Fruit fly (Drosophila melanogaster) whole organism, embryonic: ENCODE results near the gene mtsh.
A peak's percentile ranks its signal among the peaks of the same experiment; 100 is the strongest.

Source experiments
- Asciz ChIP-seq: fragments of 200-800 bp; sonication (Bioruptor generic); optimal IDR thresholded peaks from 2 replicates; lab custom pipeline; 2017; ENCODE audit warnings: missing biosample characterization, mild to moderate bottlenecking, missing genetic modification characterization, missing genetic modification reagents
- Atf-2 ChIP-seq: fragments of 200-800 bp; sonication (Bioruptor generic); optimal IDR thresholded peaks from 2 replicates; lab custom pipeline; 2016; ENCODE audit warnings: missing biosample characterization, missing genetic modification characterization
- Bteb2 ChIP-seq: fragments of 200-800 bp; sonication (Bioruptor generic); optimal IDR thresholded peaks from 2 replicates; lab custom pipeline; 2016; ENCODE audit warnings: missing biosample characterization, missing genetic modification characterization
- CG10654 ChIP-seq: fragments of 200-800 bp; sonication (Bioruptor generic); optimal IDR thresholded peaks from 2 replicates; lab custom pipeline; 2016; ENCODE audit warnings: missing biosample characterization, missing genetic modification characterization
- CG12155 ChIP-seq: fragments of 200-800 bp; sonication (Bioruptor generic); optimal IDR thresholded peaks from 3 replicates; lab custom pipeline; 2016; ENCODE audit warnings: missing biosample characterization, missing genetic modification characterization
- CG13424 ChIP-seq: fragments of 200-800 bp; sonication (Bioruptor generic); optimal IDR thresholded peaks from 2 replicates; lab custom pipeline; 2019; ENCODE audit warnings: missing biosample characterization, mild to moderate bottlenecking, missing genetic modification characterization, moderate library complexity
- CG15514 ChIP-seq: fragments of 200-800 bp; sonication (Bioruptor generic); optimal IDR thresholded peaks from 3 replicates; lab custom pipeline; 2017; ENCODE audit warnings: missing biosample characterization, missing genetic modification characterization, mild to moderate bottlenecking, moderate library complexity, missing genetic modification reagents
- CG16815 ChIP-seq: fragments of 200-800 bp; sonication (Bioruptor generic); optimal IDR thresholded peaks from 3 replicates; lab custom pipeline; 2017; ENCODE audit warnings: missing biosample characterization, mild to moderate bottlenecking, missing genetic modification characterization
- CG17361 ChIP-seq: fragments of 200-800 bp; sonication (Bioruptor generic); IDR thresholded peaks from 3 replicates; pipeline ENCODE4 v1.3.6; 2022; ENCODE audit warnings: missing biosample characterization, missing genetic modification characterization
- CG18011 ChIP-seq: fragments of 200-800 bp; sonication (Bioruptor generic); optimal IDR thresholded peaks from 2 replicates; lab custom pipeline; 2017; ENCODE audit warnings: missing biosample characterization, missing genetic modification characterization, mild to moderate bottlenecking, moderate library complexity, missing genotype
- CG2129 ChIP-seq: fragments of 200-800 bp; sonication (Bioruptor generic); IDR thresholded peaks from 2 replicates; pipeline ENCODE4 v1.3.6; 2022; ENCODE audit warnings: missing biosample characterization, missing genetic modification characterization; ENCODE audit not compliant: partially characterized antibody
- CG2202 ChIP-seq: fragments of 200-800 bp; sonication (Bioruptor generic); optimal IDR thresholded peaks from 2 replicates; lab custom pipeline; 2018; ENCODE audit warnings: missing biosample characterization, mild to moderate bottlenecking, missing genetic modification characterization
- CG2678 ChIP-seq: fragments of 200-800 bp; sonication (Bioruptor generic); optimal IDR thresholded peaks from 3 replicates; lab custom pipeline; 2019; ENCODE audit warnings: missing biosample characterization, mild to moderate bottlenecking, missing genetic modification characterization, moderate library complexity
- CG2889 ChIP-seq: fragments of 200-800 bp; sonication (Bioruptor generic); IDR thresholded peaks from 3 replicates; pipeline ENCODE4 v1.3.6; 2022; ENCODE audit warnings: missing biosample characterization, missing genetic modification characterization
- CG32772 ChIP-seq: fragments of 200-800 bp; sonication (Bioruptor generic); IDR thresholded peaks from 2 replicates; pipeline ENCODE4 v1.3.6; 2022; ENCODE audit warnings: missing biosample characterization, missing genetic modification characterization
- CG4707 ChIP-seq: fragments of 200-800 bp; sonication (Bioruptor generic); optimal IDR thresholded peaks from 2 replicates; lab custom pipeline; 2018; ENCODE audit warnings: missing biosample characterization, mild to moderate bottlenecking, missing genetic modification characterization, moderate library complexity
- CG6272 ChIP-seq: fragments of 200-800 bp; sonication (Bioruptor generic); IDR thresholded peaks from 2 replicates; pipeline ENCODE4 v1.3.6; 2022; ENCODE audit warnings: missing biosample characterization, missing genetic modification characterization
- CG7357 ChIP-seq: fragments of 200-800 bp; sonication (Bioruptor generic); IDR thresholded peaks from 3 replicates; pipeline ENCODE4 v1.3.6; 2022; ENCODE audit warnings: missing biosample characterization, missing genetic modification characterization
- CG7372 ChIP-seq: fragments of 200-800 bp; sonication (Bioruptor generic); IDR thresholded peaks from 2 replicates; pipeline ENCODE4 v1.3.6; 2022; ENCODE audit warnings: missing biosample characterization, missing genetic modification characterization
- CG8290 ChIP-seq, 3 experiments: fragments of 200-800 bp; sonication (Bioruptor generic); optimal IDR thresholded peaks; 2 replicates each; lab custom pipeline; 2016 to 2019; ENCODE audit warnings: missing biosample characterization in 3 of 3, missing genetic modification characterization in 3 of 3, mild to moderate bottlenecking in 2 of 3, moderate library complexity in 1 of 3
- CG8924 ChIP-seq: fragments of 200-800 bp; optimal IDR thresholded peaks from 3 replicates; lab custom pipeline; 2019; ENCODE audit warnings: missing biosample characterization, mild to moderate bottlenecking, missing genetic modification characterization, moderate library complexity
- D ChIP-seq, 2 experiments: fragments of 200-800 bp in 1 of 2; fragments of >200 bp in 1 of 2; sonication (Bioruptor generic) in 1 of 2; optimal IDR thresholded peaks; 2 replicates in 1 of 2; 3 replicates in 1 of 2; lab custom pipeline; 2017; ENCODE audit warnings: mild to moderate bottlenecking in 1 of 2, missing biosample characterization in 1 of 2, missing genetic modification characterization in 1 of 2, missing genetic modification reagents in 1 of 2
- Deaf1 ChIP-seq: fragments of 200-800 bp; optimal IDR thresholded peaks from 3 replicates; lab custom pipeline; 2019; ENCODE audit warnings: missing biosample characterization, mild to moderate bottlenecking, missing genetic modification characterization, moderate library complexity
- Ets65A ChIP-seq: fragments of 200-800 bp; sonication (Bioruptor generic); peaks from one replicate; lab custom pipeline; 2016; ENCODE audit warnings: missing biosample characterization, missing genetic modification characterization
- HHEX ChIP-seq: fragments of 200-800 bp; sonication (Bioruptor generic); optimal IDR thresholded peaks from 3 replicates; lab custom pipeline; 2017; ENCODE audit warnings: missing biosample characterization, mild to moderate bottlenecking, missing genetic modification characterization, missing genetic modification reagents
- HmgD ChIP-seq: fragments of 200-800 bp; sonication (Bioruptor generic); optimal IDR thresholded peaks from 3 replicates; lab custom pipeline; 2016; ENCODE audit warnings: missing biosample characterization, missing genetic modification characterization
- Med ChIP-seq: fragments of 200-800 bp; sonication (Bioruptor generic); peaks from one replicate; lab custom pipeline; 2016; ENCODE audit warnings: missing biosample characterization, missing genetic modification characterization, mild to moderate bottlenecking, inconsistent platforms, moderate library complexity
- NC2α ChIP-seq: fragments of 200-800 bp; sonication (Bioruptor generic); optimal IDR thresholded peaks from 2 replicates; lab custom pipeline; 2016; ENCODE audit warnings: missing biosample characterization, missing genetic modification characterization
- Rfx ChIP-seq: fragments of 200-800 bp; sonication (Bioruptor generic); IDR thresholded peaks from 2 replicates; pipeline ENCODE4 v1.3.6; 2022; ENCODE audit warnings: missing biosample characterization, missing genetic modification characterization
- Sin3A ChIP-seq: fragments of >200 bp; optimal IDR thresholded peaks from 2 replicates; lab custom pipeline; 2018
- Xbp1 ChIP-seq: fragments of 200-800 bp; sonication (Bioruptor generic); optimal IDR thresholded peaks from 3 replicates; lab custom pipeline; 2016; ENCODE audit warnings: missing biosample characterization, mild to moderate bottlenecking, missing genetic modification characterization
- az2 ChIP-seq: fragments of 200-800 bp; sonication (Bioruptor generic); optimal IDR thresholded peaks from 3 replicates; lab custom pipeline; 2016; ENCODE audit warnings: missing biosample characterization, missing genetic modification characterization
- chm ChIP-seq: fragments of 200-800 bp; sonication (Bioruptor generic); IDR thresholded peaks from 2 replicates; pipeline ENCODE4 v1.3.6; 2022; ENCODE audit warnings: missing biosample characterization, missing genetic modification characterization
- danr ChIP-seq: fragments of 200-800 bp; sonication (Bioruptor generic); IDR thresholded peaks from 2 replicates; pipeline ENCODE4 v1.3.6; 2022; ENCODE audit warnings: missing biosample characterization, missing genetic modification characterization
- fru ChIP-seq: fragments of >200 bp; optimal IDR thresholded peaks from 2 replicates; lab custom pipeline; 2017
- h ChIP-seq: fragments of >200 bp; optimal IDR thresholded peaks from 2 replicates; lab custom pipeline; 2017
- hb ChIP-seq: fragments of 200-800 bp; sonication (Bioruptor generic); IDR thresholded peaks from 3 replicates; pipeline ENCODE4 v1.3.6; 2022; ENCODE audit warnings: missing biosample characterization, missing genetic modification characterization; ENCODE audit not compliant: partially characterized antibody
- hbn ChIP-seq: fragments of 200-800 bp; sonication (Bioruptor generic); IDR thresholded peaks from 2 replicates; pipeline ENCODE4 v1.3.6; 2022; ENCODE audit warnings: missing biosample characterization, missing genetic modification characterization; ENCODE audit not compliant: partially characterized antibody
- lmd ChIP-seq: fragments of 200-800 bp; sonication (Bioruptor generic); IDR thresholded peaks from 2 replicates; pipeline ENCODE4 v1.3.6; 2022; ENCODE audit warnings: missing biosample characterization, missing genetic modification characterization
- pfk ChIP-seq: fragments of 200-800 bp; sonication (Bioruptor generic); optimal IDR thresholded peaks from 2 replicates; lab custom pipeline; 2018; ENCODE audit warnings: missing biosample characterization, mild to moderate bottlenecking, missing genetic modification characterization, moderate library complexity
- prd ChIP-seq, 3 experiments: fragments of >200 bp in 2 of 3; fragments of 200-800 bp in 1 of 3; sonication (Bioruptor generic) in 1 of 3; optimal IDR thresholded peaks in 2 of 3; IDR thresholded peaks in 1 of 3; 2 replicates in 2 of 3; 3 replicates in 1 of 3; pipeline versions ENCODE4 v1.3.6 to Lab custom; 2017 to 2022; ENCODE audit warnings: missing biosample characterization in 1 of 3, missing genetic modification characterization in 1 of 3
- sd ChIP-seq: fragments of 200-800 bp; sonication (Bioruptor generic); optimal IDR thresholded peaks from 3 replicates; lab custom pipeline; 2018; ENCODE audit warnings: missing biosample characterization, mild to moderate bottlenecking, missing genetic modification characterization, moderate library complexity
- sens-2 ChIP-seq: fragments of 200-800 bp; sonication (Bioruptor generic); IDR thresholded peaks from 2 replicates; pipeline ENCODE4 v1.3.6; 2022; ENCODE audit warnings: missing biosample characterization, missing genetic modification characterization
- sna ChIP-seq: fragments of 200-800 bp; sonication (Bioruptor generic); IDR thresholded peaks from 2 replicates; pipeline ENCODE4 v1.3.6; 2022; ENCODE audit warnings: missing biosample characterization, missing genetic modification characterization; ENCODE audit not compliant: partially characterized antibody
- unc-4 ChIP-seq: fragments of 200-800 bp; sonication (Bioruptor generic); IDR thresholded peaks from 2 replicates; pipeline ENCODE4 v1.3.6; 2022; ENCODE audit warnings: missing biosample characterization, missing genetic modification characterization; ENCODE audit not compliant: partially characterized antibody
- vnd ChIP-seq: fragments of 200-800 bp; sonication (Bioruptor generic); IDR thresholded peaks from 3 replicates; pipeline ENCODE4 v1.3.6; 2022; ENCODE audit warnings: missing biosample characterization, missing genetic modification characterization; ENCODE audit not compliant: partially characterized antibody
- wdn ChIP-seq: fragments of 200-800 bp; sonication (Bioruptor generic); IDR thresholded peaks from 2 replicates; pipeline ENCODE4 v1.3.6; 2022; ENCODE audit warnings: missing biosample characterization, missing genetic modification characterization
- wor ChIP-seq: fragments of 200-800 bp; sonication (Bioruptor generic); IDR thresholded peaks from 2 replicates; pipeline ENCODE4 v1.3.6; 2022; ENCODE audit warnings: missing biosample characterization, missing genetic modification characterization
- zen ChIP-seq: fragments of 200-800 bp; sonication (Bioruptor generic); optimal IDR thresholded peaks from 3 replicates; lab custom pipeline; 2018; ENCODE audit warnings: missing biosample characterization, mild to moderate bottlenecking, missing genetic modification characterization, moderate library complexity

mtsh gene

DNA sequence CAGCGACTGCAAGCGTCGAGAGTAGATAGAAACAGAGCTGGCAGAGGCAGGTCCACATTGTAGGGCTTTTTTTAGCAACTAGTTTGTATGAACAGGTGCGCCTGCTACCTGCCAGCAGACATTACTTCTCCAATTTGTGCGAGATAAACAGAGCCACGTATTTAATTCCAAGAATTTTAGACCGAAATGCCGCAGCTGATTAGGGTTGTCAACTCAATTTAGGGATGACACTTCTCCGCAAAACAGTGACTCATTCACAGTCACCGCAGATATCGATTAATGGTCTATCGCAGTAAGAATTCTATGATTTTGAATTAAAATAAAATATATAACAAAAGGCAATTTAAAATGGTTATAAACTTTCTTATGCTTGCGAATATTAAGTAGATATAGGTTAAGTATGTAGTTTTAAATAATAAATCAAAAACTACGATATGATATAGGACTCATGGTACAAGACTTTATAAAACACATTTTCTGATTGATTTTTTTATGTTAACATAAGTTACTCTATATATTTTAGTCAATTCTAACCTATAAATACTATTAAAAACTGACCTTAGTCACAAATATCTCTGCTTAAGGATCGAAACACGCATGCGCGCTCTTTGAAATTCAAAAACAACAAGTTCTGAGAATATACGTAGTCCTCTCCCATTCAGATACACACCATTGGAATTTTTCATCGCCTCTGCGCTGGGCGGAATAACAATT is 16.8 kb downstream of the mtsh start, which contains the start of the genes wol and Scgalpha (continued):
- TF ChIP-seq CG2129 (GFP tag; lab: Robert Waterston, UW): 0 out of 2 replicates have a peak, but pooled peaks have one; percentile 24
- no peak for TF ChIP-seq CG2889 (GFP tag; lab: Robert Waterston, UW)
- TF ChIP-seq CG32772 (GFP tag; lab: Robert Waterston, UW): no peak
- 0 out of 2 replicates have a peak, but pooled peaks have one; percentile 36 for TF ChIP-seq hbn
- no peak for TF ChIP-seq CG6272
- peak; percentile 40 for TF ChIP-seq Med (GFP tag; lab: Kevin White, UChicago)
- TF ChIP-seq pfk (GFP tag; lab: Kevin White, UChicago): no peak
- no peak for TF ChIP-seq CG15514 (GFP tag; lab: Kevin White, UChicago)
- no peak for TF ChIP-seq CG18011 (GFP tag; lab: Kevin White, UChicago)
- TF ChIP-seq CG10654 (GFP tag; lab: Kevin White, UChicago): no peak
- TF ChIP-seq chm: no peak
- no peak for TF ChIP-seq hb (GFP tag; lab: Robert Waterston, UW)
- TF ChIP-seq h (lab: Kevin White, UChicago): no peak
- TF ChIP-seq Xbp1: peak; percentile 3
- TF ChIP-seq sd: peak; percentile 97
- TF ChIP-seq az2 (GFP tag; lab: Kevin White, UChicago): no peak
- TF ChIP-seq CG4707: no peak
- no peak for TF ChIP-seq Atf-2 (GFP tag; lab: Kevin White, UChicago)
- TF ChIP-seq Deaf1 (tag; lab: Kevin White, UChicago): no peak
- TF ChIP-seq CG13424 (tag; lab: Kevin White, UChicago): no peak
- TF ChIP-seq Bteb2 (GFP tag; lab: Kevin White, UChicago): no peak
- TF ChIP-seq CG16815 (GFP tag; lab: Kevin White, UChicago): no peak
- TF ChIP-seq NC2α: no peak
- peak; percentile 51 for TF ChIP-seq unc-4 (GFP tag; lab: Robert Waterston, UW)
- TF ChIP-seq CG7372 (GFP tag; lab: Robert Waterston, UW): no peak
- TF ChIP-seq lmd: no peak
- no peak for TF ChIP-seq CG12155 (GFP tag; lab: Kevin White, UChicago)
- TF ChIP-seq CG2678 (tag; lab: Kevin White, UChicago): no peak
- TF ChIP-seq prd (optimal IDR thresholded peaks at IDR 0.05; lab: Kevin White, UChicago): no peak
- no peak for TF ChIP-seq prd (GFP tag; IDR thresholded peaks at IDR 0.05; lab: Robert Waterston, UW)
- no peak for TF ChIP-seq sens-2
- no peak for TF ChIP-seq danr (GFP tag; lab: Robert Waterston, UW)
- TF ChIP-seq Sin3A: no peak
- TF ChIP-seq CG8924: peak; percentile 13
- no peak for TF ChIP-seq HmgD (GFP tag; lab: Kevin White, UChicago)
- no peak for TF ChIP-seq Ets65A (GFP tag; lab: Kevin White, UChicago)
- no peak for TF ChIP-seq HHEX (GFP tag; lab: Kevin White, UChicago)
- no peak for TF ChIP-seq CG7357 (GFP tag; lab: Robert Waterston, UW)
- no peak for TF ChIP-seq CG17361 (GFP tag; lab: Robert Waterston, UW)
- no peak for TF ChIP-seq wor (GFP tag; lab: Robert Waterston, UW)
- no peak for TF ChIP-seq fru
- no peak for TF ChIP-seq CG2202
- peak; percentile 33 for TF ChIP-seq Rfx (GFP tag; lab: Robert Waterston, UW)
- peak; percentile 30 for TF ChIP-seq zen (tag; lab: Kevin White, UChicago)
- no peak for TF ChIP-seq CG8290 (GFP tag; optimal IDR thresholded peaks at IDR 0.05; lab: Kevin White, UChicago)
- TF ChIP-seq CG8290 (tag; optimal IDR thresholded peaks at IDR 0.05; lab: Kevin White, UChicago): no peak
- TF ChIP-seq D (optimal IDR thresholded peaks at IDR 0.05; lab: Kevin White, UChicago): no peak
- TF ChIP-seq D (GFP tag; optimal IDR thresholded peaks at IDR 0.05; lab: Kevin White, UChicago): no peak
- TF ChIP-seq vnd (GFP tag; lab: Robert Waterston, UW): no peak; the same call in 2 of the 3 replicates
- no peak for TF ChIP-seq wdn (GFP tag; lab: Robert Waterston, UW)
- 0 out of 2 replicates have a peak, but pooled peaks have one; percentile 58 for TF ChIP-seq sna (GFP tag; lab: Robert Waterston, UW)
- TF ChIP-seq Asciz: no peak
